Worm (Caenorhabditis elegans): ENCODE measurements around the gene B0284.3.

The B0284.3 gene

DNA sequence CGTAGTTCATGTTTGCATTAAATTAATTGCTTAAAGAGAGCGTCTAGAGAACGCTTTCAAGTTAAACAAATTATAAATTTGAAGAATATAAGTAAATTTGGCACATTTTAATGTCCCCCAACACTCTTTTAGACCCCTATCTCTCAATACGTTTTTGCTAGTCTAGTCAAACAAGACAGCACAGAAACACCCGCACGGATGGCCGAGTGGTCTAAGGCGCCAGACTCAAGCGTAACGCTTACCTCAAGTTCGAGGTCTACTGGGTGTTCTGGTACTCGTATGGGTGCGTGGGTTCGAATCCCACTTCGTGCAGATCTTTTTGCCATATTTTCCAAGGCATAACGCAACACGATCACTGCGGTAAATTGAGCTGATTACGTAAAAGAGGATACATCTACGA, 17.3 kb downstream of the B0284.3 start (continued):
- TF ChIP-seq hlh-17 (GFP tag; optimal IDR thresholded peaks at IDR 0.05; ENCODE audit: borderline replicate concordance), result no peak
- no peak for TF ChIP-seq jun-1 (tag; optimal IDR thresholded peaks at IDR 0.05)
- no peak for TF ChIP-seq snpc-4 (tag; optimal IDR thresholded peaks at IDR 0.05)
- peak in 1 of 2 experiments; percentile 17 for TF ChIP-seq efl-1 (optimal IDR thresholded peaks at IDR 0.05)
- TF ChIP-seq efl-1 (GFP tag; optimal IDR thresholded peaks at IDR 0.05 in 1 of 2), result peak in 1 of 2 experiments; percentile 55
- TF ChIP-seq nhr-71 (tag; optimal IDR thresholded peaks at IDR 0.05), result peak; percentile 32
- no peak for TF ChIP-seq pqm-1 (tag; optimal IDR thresholded peaks at IDR 0.05)
- no peak for TF ChIP-seq dpl-1 (GFP tag; optimal IDR thresholded peaks at IDR 0.05)
- TF ChIP-seq nhr-20 (tag; optimal IDR thresholded peaks at IDR 0.05), result peak; percentile 20
- TF ChIP-seq vab-15 (tag; optimal IDR thresholded peaks at IDR 0.05), result no peak
- no peak for TF ChIP-seq zag-1 (tag; optimal IDR thresholded peaks at IDR 0.05)
- TF ChIP-seq nhr-12 (tag; optimal IDR thresholded peaks at IDR 0.05), result no peak
- no peak for TF ChIP-seq mef-2 (tag; optimal IDR thresholded peaks at IDR 0.05)

DNA sequence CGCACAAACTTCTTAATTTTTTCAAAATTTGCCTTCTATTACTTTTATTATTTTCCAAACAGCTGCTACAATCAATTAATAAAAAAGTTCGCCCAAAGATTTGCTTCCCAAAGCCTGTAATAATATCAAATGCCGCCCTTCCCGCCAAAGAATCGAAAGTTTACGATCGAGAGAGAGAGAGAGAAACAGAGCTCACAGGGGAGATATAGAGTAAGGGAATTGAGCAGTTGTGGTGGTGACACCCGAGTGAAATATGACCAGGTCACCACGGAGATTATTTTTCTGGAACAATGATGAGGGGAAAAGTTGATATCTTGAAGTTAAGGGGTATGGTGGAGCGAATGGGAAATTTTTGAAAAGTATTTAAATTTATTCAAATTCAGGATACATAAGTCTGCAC, 19.7 kb downstream of the B0284.3 start:
- TF ChIP-seq nhr-237 (tag; optimal IDR thresholded peaks at IDR 0.05) (no peak), C04F5.9 (tag; optimal IDR thresholded peaks at IDR 0.05) (no peak), lsy-2 (tag; optimal IDR thresholded peaks at IDR 0.05) (no peak)

DNA sequence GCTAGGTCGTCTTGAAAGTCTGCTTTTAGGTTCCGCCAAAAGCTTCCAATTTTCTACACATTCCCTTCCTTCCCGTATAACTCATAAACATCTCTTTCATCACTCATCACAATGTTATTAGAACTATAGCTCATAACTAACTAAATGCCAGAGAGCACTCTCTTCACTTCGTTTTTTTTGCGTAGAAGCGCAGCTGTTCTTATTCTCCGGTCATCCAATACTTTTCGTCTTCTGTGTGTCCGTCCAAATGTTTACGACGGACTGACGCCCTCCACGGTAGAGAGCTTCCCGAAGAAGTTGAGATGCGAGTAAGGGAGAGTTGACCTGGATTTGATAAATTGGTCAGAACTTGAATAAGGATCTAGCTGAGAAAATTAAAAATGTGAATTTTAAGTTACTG, 20.4 kb downstream of the B0284.3 start:
- TF ChIP-seq nhr-85 (tag) (no peak), egl-27 (tag; optimal IDR thresholded peaks at IDR 0.05) (no peak), lin-14 (GFP tag; optimal IDR thresholded peaks at IDR 0.05) (peak; percentile 19), efl-1 (optimal IDR thresholded peaks at IDR 0.05) (no peak), efl-1 (GFP tag; optimal IDR thresholded peaks at IDR 0.05 in 1 of 2) (peak in 1 of 2 experiments; percentile 44), nhr-47 (tag; optimal IDR thresholded peaks at IDR 0.05) (no peak), nhr-20 (tag; optimal IDR thresholded peaks at IDR 0.05) (no peak), C04F5.9 (tag; optimal IDR thresholded peaks at IDR 0.05) (no peak), hlh-17 (GFP tag; optimal IDR thresholded peaks at IDR 0.05; ENCODE audit: borderline replicate concordance) (no peak), lsy-2 (tag; optimal IDR thresholded peaks at IDR 0.05) (no peak), ztf-4 (tag; optimal IDR thresholded peaks at IDR 0.05) (no peak), rnt-1 (tag; optimal IDR thresholded peaks at IDR 0.05) (peak; percentile 40), pqm-1 (tag; optimal IDR thresholded peaks at IDR 0.05) (no peak), lin-39 (tag; optimal IDR thresholded peaks at IDR 0.05) (no peak)

DNA sequence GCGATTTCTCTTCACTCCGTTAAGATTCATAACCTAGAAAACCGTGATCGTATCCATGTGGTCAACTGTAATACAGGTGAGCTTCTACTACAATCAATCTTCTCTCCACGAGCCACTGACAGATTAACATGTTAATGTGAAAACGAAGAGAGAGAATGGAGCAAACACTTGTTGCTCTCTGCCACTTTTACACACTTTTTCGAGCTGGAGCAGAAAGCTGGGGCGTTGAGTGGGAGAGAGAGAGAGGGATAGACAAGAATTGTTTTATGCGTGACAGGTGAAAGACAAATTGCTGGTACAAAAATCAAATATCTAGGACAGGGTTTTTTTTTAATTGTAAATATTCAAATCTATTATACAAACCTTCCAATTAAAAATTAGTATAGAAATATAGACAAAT, 21.3 kb downstream of the B0284.3 start:
- TF ChIP-seq unc-130 (tag; optimal IDR thresholded peaks at IDR 0.05) (peak; percentile 34), lin-39 (tag; optimal IDR thresholded peaks at IDR 0.05) (no peak), lsy-2 (tag; optimal IDR thresholded peaks at IDR 0.05) (peak in 1 of 2 experiments; percentile 4), nhr-71 (tag; optimal IDR thresholded peaks at IDR 0.05) (peak; percentile 49), rnt-1 (tag; optimal IDR thresholded peaks at IDR 0.05) (peak; percentile 64), mdl-1 (tag; optimal IDR thresholded peaks at IDR 0.05) (peak in 1 of 2 experiments; percentile 7)

DNA sequence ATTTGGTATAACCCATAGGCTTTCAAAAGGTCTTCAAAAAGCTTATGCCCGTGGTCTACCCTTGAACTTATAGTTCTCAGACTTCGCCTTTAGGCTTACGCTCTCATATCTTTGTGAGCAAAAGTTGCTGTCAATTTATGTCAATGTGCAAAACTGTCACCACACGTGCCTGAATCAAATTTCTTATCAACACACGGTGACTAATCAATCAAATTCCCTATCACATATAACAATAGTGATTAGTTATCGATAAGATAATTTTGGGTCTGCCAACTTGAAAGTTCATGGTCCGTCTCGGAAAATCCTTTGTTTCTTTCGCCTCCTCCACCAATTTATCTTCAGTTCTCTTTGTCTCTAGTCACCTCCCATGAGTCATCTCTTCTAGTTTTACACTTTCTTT, 22.2 kb downstream of the B0284.3 start:
- TF ChIP-seq fkh-10 (GFP tag; optimal IDR thresholded peaks at IDR 0.05), result no peak
- TF ChIP-seq hpl-2 (GFP tag; optimal IDR thresholded peaks at IDR 0.05), result no peak
- TF ChIP-seq dsc-1 (tag; optimal IDR thresholded peaks at IDR 0.05), result no peak
- peak; percentile 27 for TF ChIP-seq elt-2 (tag; optimal IDR thresholded peaks at IDR 0.05)
- no peak for TF ChIP-seq ceh-88 (GFP tag; IDR thresholded peaks at IDR 0.05)
- TF ChIP-seq nhr-84 (tag; optimal IDR thresholded peaks at IDR 0.05), result no peak
- TF ChIP-seq nhr-47 (tag; optimal IDR thresholded peaks at IDR 0.05), result no peak

DNA sequence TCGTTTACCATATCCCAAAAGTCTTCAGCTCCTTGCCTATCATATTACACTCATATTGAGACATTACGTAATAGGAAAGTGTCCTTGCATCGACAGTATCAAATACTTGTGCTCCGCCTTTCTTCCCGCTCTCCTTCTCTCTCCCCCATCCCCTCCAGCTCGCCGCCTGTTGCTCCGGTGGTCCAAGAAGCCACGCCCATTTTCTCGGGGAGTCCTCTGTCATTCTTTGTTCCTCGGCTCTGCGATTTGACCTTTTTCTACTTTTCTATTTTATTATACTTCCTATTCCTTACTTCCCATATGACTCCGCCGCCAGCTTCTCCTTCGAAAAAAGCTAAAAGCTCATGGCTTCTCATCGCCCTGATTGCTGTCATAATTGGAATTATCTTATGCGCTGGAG, 23.2 kb downstream of the B0284.3 start, which contains the start of gene mnp-1:
mnp-1 (plus strand) TSS at position 211 of the 400 bp plus-strand sequence.
- TF ChIP-seq unc-86 (tag; optimal IDR thresholded peaks at IDR 0.05), result no peak
- no peak for TF ChIP-seq pag-3 (tag; optimal IDR thresholded peaks at IDR 0.05; ENCODE audit: borderline replicate concordance, insufficient read depth)
- TF ChIP-seq ceh-63 (GFP tag; optimal IDR thresholded peaks at IDR 0.05), result no peak
- TF ChIP-seq ceh-82 (tag; optimal IDR thresholded peaks at IDR 0.05), result no peak
- no peak for TF ChIP-seq nhr-71 (tag; optimal IDR thresholded peaks at IDR 0.05)
- no peak for TF ChIP-seq efl-1 (optimal IDR thresholded peaks at IDR 0.05)
- TF ChIP-seq efl-1 (GFP tag; optimal IDR thresholded peaks at IDR 0.05 in 1 of 2), result peak in 1 of 2 experiments; percentile 55
- TF ChIP-seq ceh-8 (GFP tag; optimal IDR thresholded peaks at IDR 0.05), result no peak
